Fruit fly (Drosophila melanogaster) whole organism, embryonic: ENCODE data around the gene CG45487.

ENCODE experiments used
- ATbp ChIP-seq: fragments of 200-800 bp; sonication (Bioruptor generic); optimal IDR thresholded peaks from 2 replicates; lab custom pipeline; 2017; ENCODE audit warnings: missing biosample characterization, mild to moderate bottlenecking, missing genetic modification characterization, missing genetic modification reagents
- Antp ChIP-seq: fragments of 200-800 bp; sonication (Bioruptor generic); optimal IDR thresholded peaks from 3 replicates; lab custom pipeline; 2016; ENCODE audit warnings: missing biosample characterization, missing genetic modification characterization
- B-H2 ChIP-seq: fragments of 200-800 bp; sonication (Bioruptor generic); optimal IDR thresholded peaks from 2 replicates; lab custom pipeline; 2018; ENCODE audit warnings: missing biosample characterization, mild to moderate bottlenecking, missing genetic modification characterization
- CG11093 ChIP-seq: fragments of 200-800 bp; sonication (Bioruptor generic); IDR thresholded peaks from 3 replicates; pipeline ENCODE4 v1.3.6; 2022; ENCODE audit warnings: missing biosample characterization, missing genetic modification characterization
- CG11247 ChIP-seq: fragments of 200-800 bp; sonication (Bioruptor generic); IDR thresholded peaks from 2 replicates; pipeline ENCODE4 v1.3.6; 2022; ENCODE audit warnings: missing biosample characterization, missing genetic modification characterization
- CG12219 ChIP-seq: fragments of 200-800 bp; sonication (Bioruptor generic); optimal IDR thresholded peaks from 3 replicates; lab custom pipeline; 2018; ENCODE audit warnings: missing biosample characterization, mild to moderate bottlenecking, missing genetic modification characterization
- CG14965 ChIP-seq: fragments of 200-800 bp; sonication (Bioruptor generic); optimal IDR thresholded peaks from 2 replicates; lab custom pipeline; 2016; ENCODE audit warnings: missing biosample characterization, missing genetic modification characterization, borderline replicate concordance
- CG17359 ChIP-seq: fragments of 200-800 bp; sonication (Bioruptor generic); optimal IDR thresholded peaks from 3 replicates; lab custom pipeline; 2018; ENCODE audit warnings: missing biosample characterization, mild to moderate bottlenecking, missing genetic modification characterization, moderate library complexity
- CG17385 ChIP-seq: fragments of 200-800 bp; sonication (Bioruptor generic); optimal IDR thresholded peaks from 3 replicates; lab custom pipeline; 2018; ENCODE audit warnings: missing biosample characterization, mild to moderate bottlenecking, missing genetic modification characterization
- CG3995 ChIP-seq: fragments of 200-800 bp; sonication (Bioruptor generic); optimal IDR thresholded peaks from 3 replicates; lab custom pipeline; 2016; ENCODE audit warnings: missing biosample characterization, missing genetic modification characterization
- CG4360 ChIP-seq: fragments of 200-800 bp; sonication (Bioruptor generic); IDR thresholded peaks from 2 replicates; pipeline ENCODE4 v1.3.6; 2022; ENCODE audit warnings: missing biosample characterization, missing genetic modification characterization
- CG8281 ChIP-seq: fragments of 200-800 bp; sonication (Bioruptor generic); optimal IDR thresholded peaks from 2 replicates; lab custom pipeline; 2018; ENCODE audit warnings: missing biosample characterization, mild to moderate bottlenecking, missing genetic modification characterization, moderate library complexity
- CG8388 ChIP-seq: fragments of 200-800 bp; sonication (Bioruptor generic); optimal IDR thresholded peaks from 2 replicates; lab custom pipeline; 2019; ENCODE audit warnings: missing biosample characterization, mild to moderate bottlenecking, missing genetic modification characterization, moderate library complexity
- CG8478 ChIP-seq: fragments of >200 bp; optimal IDR thresholded peaks from 2 replicates; lab custom pipeline; 2018
- CG8944 ChIP-seq: fragments of 200-800 bp; sonication (Bioruptor generic); optimal IDR thresholded peaks from 3 replicates; lab custom pipeline; 2016; ENCODE audit warnings: missing biosample characterization, missing genetic modification characterization
- CG9437 ChIP-seq: fragments of 200-800 bp; sonication (Bioruptor generic); optimal IDR thresholded peaks from 2 replicates; lab custom pipeline; 2018; ENCODE audit warnings: missing biosample characterization, mild to moderate bottlenecking, missing genetic modification characterization
- CG9727 ChIP-seq: fragments of 200-800 bp; sonication (Bioruptor generic); optimal IDR thresholded peaks from 3 replicates; lab custom pipeline; 2017; ENCODE audit warnings: missing biosample characterization, mild to moderate bottlenecking, missing genetic modification characterization
- D ChIP-seq, 2 experiments: fragments of 200-800 bp in 1 of 2; fragments of >200 bp in 1 of 2; sonication (Bioruptor generic) in 1 of 2; optimal IDR thresholded peaks; 2 replicates in 1 of 2; 3 replicates in 1 of 2; lab custom pipeline; 2017; ENCODE audit warnings: mild to moderate bottlenecking in 1 of 2, missing biosample characterization in 1 of 2, missing genetic modification characterization in 1 of 2, missing genetic modification reagents in 1 of 2
- Dll ChIP-seq: fragments of 200-800 bp; sonication (Bioruptor generic); IDR thresholded peaks from 4 replicates; pipeline ENCODE4 v1.3.6; 2022; ENCODE audit warnings: missing biosample characterization, missing genetic modification characterization; ENCODE audit not compliant: partially characterized antibody
- Ets97D ChIP-seq: fragments of 200-800 bp; sonication (Bioruptor generic); optimal IDR thresholded peaks from 3 replicates; lab custom pipeline; 2016; ENCODE audit warnings: missing biosample characterization, missing genetic modification characterization
- Fer1 ChIP-seq: fragments of 200-800 bp; sonication (Bioruptor generic); optimal IDR thresholded peaks from 2 replicates; lab custom pipeline; 2017; ENCODE audit warnings: missing biosample characterization, mild to moderate bottlenecking, missing genetic modification characterization
- Hand ChIP-seq: fragments of 200-800 bp; sonication (Bioruptor generic); optimal IDR thresholded peaks from 2 replicates; lab custom pipeline; 2017; ENCODE audit warnings: mild to moderate bottlenecking, missing biosample characterization, missing genetic modification reagents, missing genetic modification characterization
- Meics ChIP-seq: fragments of 200-800 bp; sonication (Bioruptor generic); optimal IDR thresholded peaks from 2 replicates; lab custom pipeline; 2017; ENCODE audit warnings: missing biosample characterization, mild to moderate bottlenecking, missing genetic modification characterization
- Nf-YB ChIP-seq: fragments of 200-800 bp; sonication (Bioruptor generic); optimal IDR thresholded peaks from 3 replicates; lab custom pipeline; 2019; ENCODE audit warnings: missing biosample characterization, mild to moderate bottlenecking, missing genetic modification characterization, moderate library complexity
- Pdp1 ChIP-seq, 2 experiments: fragments of 200-800 bp; sonication (Bioruptor generic); optimal IDR thresholded peaks; 3 replicates each; lab custom pipeline; 2016; ENCODE audit warnings: missing biosample characterization in 2 of 2, missing genetic modification characterization in 2 of 2, mild to moderate bottlenecking in 1 of 2, moderate library complexity in 1 of 2
- Side ChIP-seq: fragments of 200-800 bp; sonication (Bioruptor generic); optimal IDR thresholded peaks from 2 replicates; lab custom pipeline; 2016; ENCODE audit warnings: missing biosample characterization, missing genetic modification characterization
- ase ChIP-seq: fragments of 200-800 bp; sonication (Bioruptor generic); IDR thresholded peaks from 3 replicates; pipeline ENCODE4 v1.3.6; 2022; ENCODE audit warnings: missing biosample characterization, missing genetic modification characterization
- bsh ChIP-seq, 2 experiments: fragments of 200-800 bp; sonication (Bioruptor generic); optimal IDR thresholded peaks; 2 replicates each; lab custom pipeline; 2017 to 2018; ENCODE audit warnings: mild to moderate bottlenecking in 2 of 2, missing biosample characterization in 2 of 2, missing genetic modification characterization in 2 of 2, moderate library complexity in 1 of 2
- cad ChIP-seq: fragments of >200 bp; optimal IDR thresholded peaks from 2 replicates; lab custom pipeline; 2017; ENCODE audit warnings: missing biosample characterization, missing genetic modification characterization
- cg ChIP-seq: fragments of 200-800 bp; sonication (Bioruptor generic); optimal IDR thresholded peaks from 3 replicates; lab custom pipeline; 2019; ENCODE audit warnings: missing biosample characterization, mild to moderate bottlenecking, missing genetic modification characterization, moderate library complexity
- crol ChIP-seq: fragments of 200-800 bp; sonication (Bioruptor generic); IDR thresholded peaks from 2 replicates; pipeline ENCODE4 v1.3.6; 2022; ENCODE audit warnings: missing biosample characterization, missing genetic modification characterization
- danr ChIP-seq: fragments of 200-800 bp; sonication (Bioruptor generic); IDR thresholded peaks from 2 replicates; pipeline ENCODE4 v1.3.6; 2022; ENCODE audit warnings: missing biosample characterization, missing genetic modification characterization
- dm ChIP-seq: fragments of 200-800 bp; sonication (Bioruptor generic); optimal IDR thresholded peaks from 3 replicates; lab custom pipeline; 2016; ENCODE audit warnings: missing biosample characterization, missing genetic modification characterization
- eve ChIP-seq, 2 experiments: fragments of >200 bp; optimal IDR thresholded peaks; 2 replicates each; lab custom pipeline; 2017; ENCODE audit warnings: missing biosample characterization in 2 of 2, missing genetic modification characterization in 2 of 2
- fd64A ChIP-seq: fragments of 200-800 bp; sonication (Bioruptor generic); optimal IDR thresholded peaks from 3 replicates; lab custom pipeline; 2018; ENCODE audit warnings: missing biosample characterization, mild to moderate bottlenecking, missing genetic modification characterization
- gcm2 ChIP-seq: fragments of 200-800 bp; sonication (Bioruptor generic); optimal IDR thresholded peaks from 2 replicates; lab custom pipeline; 2016; ENCODE audit warnings: missing biosample characterization, missing genetic modification characterization
- gem ChIP-seq: fragments of 200-800 bp; sonication (Bioruptor generic); optimal IDR thresholded peaks from 2 replicates; lab custom pipeline; 2019; ENCODE audit warnings: missing biosample characterization, mild to moderate bottlenecking, missing genetic modification characterization, moderate library complexity
- grau ChIP-seq: fragments of 200-800 bp; optimal IDR thresholded peaks from 3 replicates; lab custom pipeline; 2019; ENCODE audit warnings: missing biosample characterization, mild to moderate bottlenecking, missing genetic modification characterization, moderate library complexity
- gro ChIP-seq: fragments of 200-800 bp; sonication (Bioruptor generic); optimal IDR thresholded peaks from 2 replicates; lab custom pipeline; 2016; ENCODE audit warnings: missing biosample characterization, missing genetic modification characterization
- lov ChIP-seq, 2 experiments: fragments of 200-800 bp in 1 of 2; fragments of >200 bp in 1 of 2; sonication (Bioruptor generic) in 1 of 2; IDR thresholded peaks in 1 of 2; optimal IDR thresholded peaks in 1 of 2; 2 replicates in 1 of 2; 3 replicates in 1 of 2; pipeline versions ENCODE4 v1.3.6 to Lab custom; 2017 to 2022; ENCODE audit warnings: missing biosample characterization in 1 of 2, missing genetic modification characterization in 1 of 2
- mirr ChIP-seq: fragments of 200-800 bp; sonication (Bioruptor generic); optimal IDR thresholded peaks from 3 replicates; lab custom pipeline; 2018; ENCODE audit warnings: missing biosample characterization, mild to moderate bottlenecking, missing genetic modification characterization
- nerfin-1 ChIP-seq: fragments of 200-800 bp; sonication (Bioruptor generic); optimal IDR thresholded peaks from 3 replicates; lab custom pipeline; 2019; ENCODE audit warnings: missing biosample characterization, mild to moderate bottlenecking, missing genetic modification characterization, moderate library complexity
- peb ChIP-seq: fragments of 200-800 bp; sonication (Bioruptor generic); IDR thresholded peaks from 2 replicates; pipeline ENCODE4 v1.3.6; 2022; ENCODE audit warnings: missing biosample characterization, missing genetic modification characterization
- ro ChIP-seq: fragments of 200-800 bp; sonication (Bioruptor generic); IDR thresholded peaks from 2 replicates; pipeline ENCODE4 v1.3.6; 2022; ENCODE audit warnings: missing biosample characterization, missing genetic modification characterization
- salm ChIP-seq: fragments of 200-800 bp; sonication (Bioruptor generic); optimal IDR thresholded peaks from 2 replicates; lab custom pipeline; 2018; ENCODE audit warnings: missing biosample characterization, mild to moderate bottlenecking, missing genetic modification characterization
- slou ChIP-seq: fragments of 200-800 bp; sonication (Bioruptor generic); optimal IDR thresholded peaks from 3 replicates; lab custom pipeline; 2016; ENCODE audit warnings: missing biosample characterization, missing genetic modification characterization
- z ChIP-seq: fragments of 200-800 bp; sonication (Bioruptor generic); IDR thresholded peaks from 3 replicates; pipeline ENCODE4 v1.3.6; 2022; ENCODE audit warnings: missing biosample characterization, missing genetic modification characterization

The CG45487 gene

dm6 chrX:19876836-19877468, 38.1 kb downstream of the CG45487 start (continued):
- TF ChIP-seq grau (tag; lab: Kevin White, UChicago) = peak; percentile 30
- peak; percentile 33 for TF ChIP-seq CG8388 (GFP tag; lab: Kevin White, UChicago)
- no peak for TF ChIP-seq D (optimal IDR thresholded peaks at IDR 0.05; lab: Kevin White, UChicago)
- TF ChIP-seq D (GFP tag; optimal IDR thresholded peaks at IDR 0.05; lab: Kevin White, UChicago) = peak; percentile 23
- no peak for TF ChIP-seq Pdp1 (GFP tag; optimal IDR thresholded peaks at IDR 0.05; lab: Kevin White, UChicago)
- TF ChIP-seq CG9437 (GFP tag; lab: Kevin White, UChicago) = peak; percentile 45
- TF ChIP-seq nerfin-1 = peak; percentile 0
- no peak for TF ChIP-seq CG3995
- TF ChIP-seq Nf-YB = peak; percentile 16
- TF ChIP-seq ATbp (GFP tag; lab: Kevin White, UChicago) = peak; percentile 53
- peak; percentile 41 to 71 for TF ChIP-seq bsh (GFP tag; optimal IDR thresholded peaks at IDR 0.05; lab: Kevin White, UChicago)
- no peak for TF ChIP-seq dm (GFP tag; lab: Kevin White, UChicago)
- no peak for TF ChIP-seq cg
- TF ChIP-seq CG17359 (tag; lab: Kevin White, UChicago) = peak; percentile 20
- peak; percentile 63 for TF ChIP-seq gem (tag; lab: Kevin White, UChicago)

DNA sequence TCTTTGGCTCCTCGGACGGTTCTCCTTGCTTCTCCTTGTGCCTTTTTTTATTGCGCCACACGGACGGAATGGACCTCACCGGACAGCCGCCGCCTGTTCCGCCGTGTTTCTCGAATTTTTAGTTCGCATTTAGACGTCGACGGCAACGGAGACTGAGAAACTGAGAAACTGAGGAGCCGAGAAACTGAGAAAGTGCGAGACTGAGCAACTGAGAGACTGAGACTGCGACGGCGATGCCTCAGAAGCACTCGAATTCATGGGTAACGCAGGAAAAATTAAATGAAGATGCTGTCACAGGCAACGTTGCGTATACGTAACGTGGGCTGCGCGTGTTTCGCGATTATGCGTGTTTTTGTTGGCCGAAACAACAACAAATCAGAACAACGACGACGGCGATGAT, 39.5 kb downstream of the CG45487 start:
- TF ChIP-seq Pdp1 (GFP tag; optimal IDR thresholded peaks at IDR 0.05; lab: Kevin White, UChicago) = peak in 1 of 2 experiments; percentile 29
- TF ChIP-seq CG8281 (tag; lab: Kevin White, UChicago) = peak; percentile 92
- TF ChIP-seq peb (GFP tag; lab: Robert Waterston, UW) = no peak

- TF ChIP-seq ase (GFP tag; lab: Robert Waterston, UW) (no peak), z (GFP tag; lab: Robert Waterston, UW) (no peak), slou (GFP tag; lab: Kevin White, UChicago) (no peak), CG11247 (GFP tag; lab: Robert Waterston, UW) (no peak), Fer1 (GFP tag; lab: Kevin White, UChicago) (peak; percentile 2), salm (tag; lab: Kevin White, UChicago) (no peak), cad (GFP tag; lab: Kevin White, UChicago) (no peak), eve (GFP tag; optimal IDR thresholded peaks at IDR 0.05; lab: Kevin White, UChicago) (no peak), crol (GFP tag; lab: Robert Waterston, UW) (no peak), CG8478 (no peak), CG9727 (peak; percentile 10), ro (GFP tag; lab: Robert Waterston, UW) (no peak), gro (no peak), Hand (GFP tag; lab: Kevin White, UChicago) (no peak), mirr (no peak), Antp (GFP tag; lab: Kevin White, UChicago) (no peak), CG17385 (GFP tag; lab: Kevin White, UChicago) (peak; percentile 36), CG14965 (GFP tag; lab: Kevin White, UChicago) (no peak), CG11093 (GFP tag; lab: Robert Waterston, UW) (no peak), Meics (peak; percentile 11), Ets97D (no peak), gcm2 (no peak), Side (GFP tag; lab: Kevin White, UChicago) (no peak), danr (GFP tag; lab: Robert Waterston, UW) (no peak), CG8944 (no peak), CG12219 (no peak), CG4360 (GFP tag; lab: Robert Waterston, UW) (no peak), B-H2 (no peak), lov (optimal IDR thresholded peaks at IDR 0.05; lab: Kevin White, UChicago) (no peak), lov (GFP tag; IDR thresholded peaks at IDR 0.05; lab: Robert Waterston, UW) (no peak), fd64A (no peak), Dll (GFP tag; lab: Robert Waterston, UW) (no peak)
Measured at dm6 chrX:19875059-19875458, 40.0 kb downstream of the CG45487 start.
